Worm (Caenorhabditis elegans): ENCODE measurements around the gene fbxa-116.

DNA sequence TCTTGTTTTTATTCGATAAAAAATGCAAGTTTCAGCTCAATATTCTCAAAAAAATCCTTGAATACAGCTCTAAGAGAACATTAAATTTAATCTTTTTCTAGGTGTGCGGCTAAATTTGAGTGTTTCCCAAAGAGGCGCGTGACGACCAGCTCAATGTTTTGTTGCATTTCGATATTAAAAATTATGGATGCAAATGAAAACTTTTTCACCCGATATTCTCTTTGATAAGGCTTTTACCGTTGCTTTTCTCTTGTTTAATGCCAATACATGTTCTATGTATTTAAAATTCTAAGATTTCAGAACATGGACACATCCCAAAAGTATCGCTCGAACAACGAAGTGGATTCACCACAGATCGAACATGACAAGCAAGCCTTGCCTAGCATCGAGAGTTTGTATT is 30.5 kb downstream of the fbxa-116 start, which contains the start of gene F19B2.6:
- TF ChIP-seq ztf-6 (GFP tag; IDR thresholded peaks at IDR 0.05) = no peak
- no peak for TF ChIP-seq pha-4 (tag; optimal IDR thresholded peaks at IDR 0.05)
- TF ChIP-seq tlf-1 (GFP tag; optimal IDR thresholded peaks at IDR 0.05) = no peak
